Fruit fly (Drosophila melanogaster): Measurements from ENCODE around the gene Dph2.

The Dph2 gene

DNA sequence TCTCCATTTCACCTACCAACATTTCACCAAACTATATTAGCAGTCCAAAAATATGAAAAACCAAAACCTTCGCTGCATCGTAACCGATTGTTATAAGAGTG, 879 bp upstream of the Dph2 start, which contains the start of gene CG14860:
TSS of gene CG14860 (plus strand) at position 2 of the 101 bp plus-strand sequence.
- no peak for TF ChIP-seq CG6791 (GFP tag; IDR thresholded peaks at IDR 0.05; ENCODE audit: partially characterized antibody)
- TF ChIP-seq psq (GFP tag; optimal IDR thresholded peaks at IDR 0.05), result no peak
- peak; percentile 11 for TF ChIP-seq pita (GFP tag; optimal IDR thresholded peaks at IDR 0.05)
- peak; percentile 5 for TF ChIP-seq gfzf (GFP tag; optimal IDR thresholded peaks at IDR 0.05)
- peak; percentile 3; the same call in 1 of the 2 replicates for TF ChIP-seq MBD-R2 (GFP tag; IDR thresholded peaks at IDR 0.05)
- no peak for TF ChIP-seq dmrt99B (tag; optimal IDR thresholded peaks at IDR 0.05)
- no peak for TF ChIP-seq CG6254 (GFP tag; optimal IDR thresholded peaks at IDR 0.05)
- TF ChIP-seq Sin3A (optimal IDR thresholded peaks at IDR 0.05), result peak; percentile 20
- TF ChIP-seq insv (GFP tag; optimal IDR thresholded peaks at IDR 0.05), result no peak
- no peak for TF ChIP-seq danr (GFP tag; IDR thresholded peaks at IDR 0.05)

DNA sequence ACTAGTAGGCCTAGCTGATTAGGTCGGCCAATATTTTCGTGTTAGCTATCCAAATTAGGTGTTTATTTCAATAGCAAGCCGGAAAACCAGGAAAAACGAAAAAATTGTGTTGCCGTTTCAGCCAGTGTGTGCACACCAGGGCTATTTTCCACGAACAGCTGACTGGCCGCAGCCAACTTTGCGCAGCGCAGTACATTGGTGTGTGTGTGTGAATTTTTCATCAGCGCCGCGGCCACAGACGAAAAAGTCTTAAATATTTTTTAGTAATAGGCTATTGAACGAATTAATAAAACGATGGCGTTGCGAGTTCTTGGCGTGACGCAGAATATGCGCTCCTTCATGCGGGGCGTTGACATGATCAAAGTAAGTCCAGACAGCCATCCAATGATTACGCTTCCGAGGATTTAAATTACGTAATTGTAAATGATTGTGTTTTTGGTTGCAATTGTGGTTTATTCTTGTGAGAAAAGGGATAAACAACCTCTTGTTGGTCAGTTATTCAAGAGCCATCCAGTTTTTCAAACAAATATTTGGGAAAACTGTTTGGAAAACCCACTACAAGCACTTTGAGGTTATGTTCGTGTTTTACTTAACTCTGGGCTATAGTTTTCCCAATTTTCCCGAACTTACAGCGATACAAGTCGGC, 3.6 kb downstream of the Dph2 start, which contains the start of the genes CycC and UQCR-C1:
TSS of gene CycC (minus strand) at position 142 of the 646 bp plus-strand sequence.
TSS of gene UQCR-C1 (plus strand) at position 168 of the 646 bp plus-strand sequence.
- TF ChIP-seq HmgZ (tag; optimal IDR thresholded peaks at IDR 0.05) (peak; percentile 41), CG17385 (GFP tag; optimal IDR thresholded peaks at IDR 0.05) (peak; percentile 50), gt (GFP tag; IDR thresholded peaks at IDR 0.05) (no peak), YL-1 (GFP tag; optimal IDR thresholded peaks at IDR 0.05) (peak; percentile 97), unpg (GFP tag; optimal IDR thresholded peaks at IDR 0.05) (no peak), Bgb (GFP tag; IDR thresholded peaks at IDR 0.05; ENCODE audit: partially characterized antibody) (peak; percentile 45; the same call in 1 of the 2 replicates), CG12659 (GFP tag; optimal IDR thresholded peaks at IDR 0.05) (peak; percentile 23), Dp (GFP tag; optimal IDR thresholded peaks at IDR 0.05) (peak; percentile 10), CG4820 (GFP tag; optimal IDR thresholded peaks at IDR 0.05) (no peak), CG9797 (GFP tag; optimal IDR thresholded peaks at IDR 0.05) (peak; percentile 10), knrl (GFP tag; IDR thresholded peaks at IDR 0.05; ENCODE audit: partially characterized antibody) (no peak), CG9727 (GFP tag; optimal IDR thresholded peaks at IDR 0.05) (no peak), CG10366 (GFP tag; IDR thresholded peaks at IDR 0.05) (no peak), CG3847 (GFP tag; IDR thresholded peaks at IDR 0.05) (peak; percentile 5; the same call in 1 of the 2 replicates), ssp (GFP tag; IDR thresholded peaks at IDR 0.05) (no peak), nom (GFP tag; optimal IDR thresholded peaks at IDR 0.05) (peak; percentile 44), CG15011 (GFP tag; optimal IDR thresholded peaks at IDR 0.05) (no peak), CG4404 (GFP tag; IDR thresholded peaks at IDR 0.05) (no peak), MESR4 (GFP tag; optimal IDR thresholded peaks at IDR 0.05) (peak; percentile 83), Sin3A (optimal IDR thresholded peaks at IDR 0.05) (peak; percentile 38), CG11560 (tag; IDR thresholded peaks at IDR 0.05) (no peak), vvl (GFP tag; IDR thresholded peaks at IDR 0.05) (no peak), CG10979 (tag; optimal IDR thresholded peaks at IDR 0.05) (peak; percentile 5), CG30020 (tag; optimal IDR thresholded peaks at IDR 0.05) (peak; percentile 33), luna (GFP tag; optimal IDR thresholded peaks at IDR 0.05) (no peak), BEAF-32 (GFP tag; optimal IDR thresholded peaks at IDR 0.05) (peak; percentile 16), ttk (GFP tag; IDR thresholded peaks at IDR 0.05) (no peak), Aef1 (GFP tag; IDR thresholded peaks at IDR 0.05) (no peak), crp (GFP tag; optimal IDR thresholded peaks at IDR 0.05) (peak; percentile 97 to 99), CG34224 (GFP tag; IDR thresholded peaks at IDR 0.05; ENCODE audit: partially characterized antibody) (0 out of 3 replicates have a peak, but pooled peaks have one; percentile 31), Lpt (GFP tag; optimal IDR thresholded peaks at IDR 0.05) (no peak), Sry-β (GFP tag; optimal IDR thresholded peaks at IDR 0.05) (peak; percentile 5), CG17186 (GFP tag; optimal IDR thresholded peaks at IDR 0.05) (peak; percentile 94), CG9437 (GFP tag; optimal IDR thresholded peaks at IDR 0.05) (peak; percentile 57), Fer1 (GFP tag; optimal IDR thresholded peaks at IDR 0.05) (peak; percentile 34), Adf1 (GFP tag; IDR thresholded peaks at IDR 0.05) (peak; percentile 43), az2 (GFP tag; optimal IDR thresholded peaks at IDR 0.05) (no peak), Dll (GFP tag; IDR thresholded peaks at IDR 0.05; ENCODE audit: partially characterized antibody) (0 out of 4 replicates have a peak, but pooled peaks have one; percentile 15), CG4617 (GFP tag; optimal IDR thresholded peaks at IDR 0.05; ENCODE audit: borderline replicate concordance) (peak; percentile 91), esg (GFP tag; conservative IDR thresholded peaks at IDR 0.05) (no peak)

All from whole organism, embryonic.